Fruit fly (Drosophila melanogaster): ENCODE data around the gene Brd7-9.

The Brd7-9 gene

DNA sequence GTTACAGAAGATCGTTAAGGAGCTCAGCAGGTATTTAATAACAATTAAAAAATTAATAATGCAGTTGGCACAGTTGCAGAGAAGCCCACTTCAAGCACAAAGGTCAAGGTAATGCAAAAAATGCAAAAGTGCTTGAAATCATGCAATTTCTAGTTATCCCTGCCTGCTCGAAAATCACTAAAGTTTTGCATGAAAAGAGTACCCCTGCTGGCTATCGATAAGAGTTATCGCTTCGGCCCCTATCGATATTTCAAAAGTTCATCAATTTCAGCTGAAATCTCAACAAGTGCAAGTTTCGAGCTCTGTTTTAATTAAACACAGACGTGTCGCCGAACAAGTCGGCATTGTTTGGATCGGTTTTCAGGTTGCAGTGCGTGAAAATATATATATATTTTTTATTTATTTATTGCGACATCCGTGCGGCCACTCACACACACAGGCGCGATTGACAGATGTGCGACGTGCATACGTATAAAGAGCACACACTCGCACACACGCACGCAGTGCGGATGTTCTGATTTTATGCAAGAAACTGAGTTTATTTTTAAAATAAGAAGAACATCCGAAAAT lies 38.7 kb downstream of the Brd7-9 start (continued):
- TF ChIP-seq CG8359 (GFP tag; optimal IDR thresholded peaks at IDR 0.05; ENCODE audit: borderline replicate concordance) = no peak
- TF ChIP-seq CG1832 (GFP tag; optimal IDR thresholded peaks at IDR 0.05) = no peak
- TF ChIP-seq sug (tag; optimal IDR thresholded peaks at IDR 0.05) = peak; percentile 58
- TF ChIP-seq B-H1 (GFP tag; IDR thresholded peaks at IDR 0.05) = no peak
- TF ChIP-seq CG2116 (GFP tag; optimal IDR thresholded peaks at IDR 0.05) = peak; percentile 78
- peak; percentile 68 for TF ChIP-seq Meics (GFP tag; optimal IDR thresholded peaks at IDR 0.05)
- TF ChIP-seq CG11398 (GFP tag; optimal IDR thresholded peaks at IDR 0.05) = no peak
- TF ChIP-seq eyg (GFP tag; optimal IDR thresholded peaks at IDR 0.05) = no peak
- peak; percentile 9 for TF ChIP-seq PHDP (tag; optimal IDR thresholded peaks at IDR 0.05)
- no peak for TF ChIP-seq p53 (GFP tag; optimal IDR thresholded peaks at IDR 0.05)
- TF ChIP-seq stc (GFP tag; IDR thresholded peaks at IDR 0.05) = peak; percentile 48; the same call in 1 of the 2 replicates
- no peak for TF ChIP-seq grn (GFP tag; optimal IDR thresholded peaks at IDR 0.05)
- peak; percentile 51 for TF ChIP-seq CG3847 (GFP tag; IDR thresholded peaks at IDR 0.05)
- TF ChIP-seq phol (tag; optimal IDR thresholded peaks at IDR 0.05) = peak; percentile 67
- TF ChIP-seq CG7839 (tag; optimal IDR thresholded peaks at IDR 0.05) = no peak
- peak; percentile 35 for TF ChIP-seq CG4820 (GFP tag; optimal IDR thresholded peaks at IDR 0.05)
- peak; percentile 15 for TF ChIP-seq Oli (tag; optimal IDR thresholded peaks at IDR 0.05)
- no peak; the same call in 2 of the 3 replicates for TF ChIP-seq Aef1 (GFP tag; IDR thresholded peaks at IDR 0.05)
- TF ChIP-seq rib (GFP tag; IDR thresholded peaks at IDR 0.05) = no peak
- TF ChIP-seq Atf-2 (GFP tag; optimal IDR thresholded peaks at IDR 0.05) = no peak
- no peak for TF ChIP-seq CG17568 (GFP tag; optimal IDR thresholded peaks at IDR 0.05)
- TF ChIP-seq Myb (GFP tag; optimal IDR thresholded peaks at IDR 0.05) = peak; percentile 41
- no peak; the same call in 2 of the 3 replicates for TF ChIP-seq sr (GFP tag; IDR thresholded peaks at IDR 0.05)
- peak; percentile 54 for TF ChIP-seq CG8281 (tag; optimal IDR thresholded peaks at IDR 0.05)
- peak; percentile 43 for TF ChIP-seq CG8388 (GFP tag; optimal IDR thresholded peaks at IDR 0.05)
- no peak for TF ChIP-seq gt (GFP tag; IDR thresholded peaks at IDR 0.05)
- TF ChIP-seq CG6175 (GFP tag; IDR thresholded peaks at IDR 0.05) = no peak
- TF ChIP-seq chif (GFP tag; optimal IDR thresholded peaks at IDR 0.05) = peak; percentile 1 to 44
- TF ChIP-seq CG4404 (GFP tag; IDR thresholded peaks at IDR 0.05) = no peak
- TF ChIP-seq MESR4 (GFP tag; optimal IDR thresholded peaks at IDR 0.05) = peak; percentile 80
- TF ChIP-seq unpg (GFP tag; optimal IDR thresholded peaks at IDR 0.05) = peak; percentile 55
- no peak for TF ChIP-seq ash1 (GFP tag; optimal IDR thresholded peaks at IDR 0.05)
- TF ChIP-seq CG7786 (GFP tag; optimal IDR thresholded peaks at IDR 0.05) = peak; percentile 66
- no peak for TF ChIP-seq Nf-YB (GFP tag; optimal IDR thresholded peaks at IDR 0.05)
- TF ChIP-seq hth (optimal IDR thresholded peaks at IDR 0.05) = no peak
- peak; percentile 10 for TF ChIP-seq CG5245 (GFP tag; optimal IDR thresholded peaks at IDR 0.05)
- TF ChIP-seq CG7987 (GFP tag; optimal IDR thresholded peaks at IDR 0.05) = no peak
- no peak for TF ChIP-seq CG7357 (GFP tag; IDR thresholded peaks at IDR 0.05)
- peak; percentile 64 for TF ChIP-seq CG14710 (tag; optimal IDR thresholded peaks at IDR 0.05)
- TF ChIP-seq CG15269 (tag; optimal IDR thresholded peaks at IDR 0.05) = peak; percentile 62
- TF ChIP-seq CG9215 (GFP tag; IDR thresholded peaks at IDR 0.05) = peak; percentile 37
- TF ChIP-seq CG14667 (GFP tag; IDR thresholded peaks at IDR 0.05) = no peak
- peak; percentile 43 for TF ChIP-seq Side (GFP tag; optimal IDR thresholded peaks at IDR 0.05)
- TF ChIP-seq CG3995 (GFP tag; optimal IDR thresholded peaks at IDR 0.05) = peak; percentile 97
- TF ChIP-seq B-H2 (GFP tag; optimal IDR thresholded peaks at IDR 0.05) = no peak
- no peak for TF ChIP-seq pan (optimal IDR thresholded peaks at IDR 0.05)
- peak in 1 of 2 experiments; percentile 73 for TF ChIP-seq pan (GFP tag; optimal IDR thresholded peaks at IDR 0.05 in 1 of 2, IDR thresholded peaks at IDR 0.05 in 1 of 2)
- TF ChIP-seq dm (GFP tag; optimal IDR thresholded peaks at IDR 0.05) = peak; percentile 53
- TF ChIP-seq CG12236 (GFP tag; optimal IDR thresholded peaks at IDR 0.05) = no peak
- no peak for TF ChIP-seq CG3407 (GFP tag; optimal IDR thresholded peaks at IDR 0.05)
- no peak for TF ChIP-seq CG17912 (GFP tag; optimal IDR thresholded peaks at IDR 0.05)
